Worm (Caenorhabditis elegans) whole organism, L1 larva: Measurements from ENCODE around the gene C01B9.4.

Experiments used
- aly-2 ChIP-seq: fragments of 150-350 bp; optimal IDR thresholded peaks from 2 replicates; lab custom pipeline; 2014; ENCODE audit warnings: missing biosample characterization, missing genetic modification characterization
- dpl-1 ChIP-seq, 3 experiments: fragments of 150-350 bp in 2 of 3; sonication (generic microtip) in 1 of 3; optimal IDR thresholded peaks; 2 replicates each; lab custom pipeline; 2014 to 2017; ENCODE audit warnings: missing biosample characterization in 3 of 3, missing genetic modification characterization in 3 of 3, missing genetic modification reagents in 3 of 3
- isw-1 ChIP-seq: fragments of 200-800 bp; sonication (Bioruptor generic); IDR thresholded peaks from 2 replicates; pipeline ENCODE4 v1.3.6; 2022; ENCODE audit warnings: missing genetic modification characterization, missing compliant biosample characterization
- lin-13 ChIP-seq: fragments of 150-350 bp; optimal IDR thresholded peaks from 2 replicates; lab custom pipeline; 2014; ENCODE audit warnings: missing biosample characterization, missing genetic modification reagents, missing genetic modification characterization
- lsy-2 ChIP-seq, 2 experiments: fragments of 150-350 bp; optimal IDR thresholded peaks; 2 replicates each; lab custom pipeline; 2014; ENCODE audit warnings: missing biosample characterization in 2 of 2, missing genetic modification characterization in 2 of 2
- nhr-11 ChIP-seq: fragments of 150-350 bp; optimal IDR thresholded peaks from 2 replicates; lab custom pipeline; 2014; ENCODE audit warnings: missing biosample characterization, missing genetic modification characterization
- nhr-76 ChIP-seq: sonication (generic microtip); optimal IDR thresholded peaks from 2 replicates; lab custom pipeline; 2017; ENCODE audit warnings: missing biosample characterization, missing genetic modification characterization
- nhr-77 ChIP-seq: fragments of 150-350 bp; optimal IDR thresholded peaks from 2 replicates; lab custom pipeline; 2014; ENCODE audit warnings: missing biosample characterization, missing genetic modification characterization
- pqm-1 ChIP-seq: sonication (generic microtip); optimal IDR thresholded peaks from 3 replicates; lab custom pipeline; 2017; ENCODE audit warnings: missing biosample characterization, missing genetic modification characterization
- skn-1 ChIP-seq: fragments of 150-350 bp; optimal IDR thresholded peaks from 2 replicates; lab custom pipeline; 2014; ENCODE audit warnings: missing biosample characterization, missing genetic modification characterization
- tlp-1 ChIP-seq: fragments of 150-350 bp; optimal IDR thresholded peaks from 2 replicates; lab custom pipeline; 2014; ENCODE audit warnings: missing biosample characterization, missing genetic modification characterization
- ztf-4 ChIP-seq: fragments of 150-350 bp; optimal IDR thresholded peaks from 2 replicates; lab custom pipeline; 2014; ENCODE audit warnings: missing biosample characterization, missing genetic modification characterization

DNA sequence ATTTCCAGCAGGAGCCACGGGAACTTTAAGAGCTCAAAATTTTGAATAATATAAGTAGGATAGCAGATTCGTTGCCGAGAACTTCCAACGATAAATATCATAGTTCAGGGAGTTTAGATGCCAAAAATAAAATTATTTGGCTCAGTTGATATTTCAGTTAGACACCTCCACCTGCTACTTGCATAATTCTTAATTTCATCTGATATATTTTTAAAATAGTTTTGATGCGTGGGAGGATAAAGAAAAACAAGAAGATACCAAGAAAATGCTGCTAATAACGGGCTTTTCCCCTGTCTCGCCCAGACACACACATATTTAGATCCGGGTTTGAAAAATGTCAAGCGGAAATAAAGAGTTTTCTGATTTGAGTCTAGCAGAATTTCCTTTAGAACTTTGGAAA lies 62.6 kb downstream of the C01B9.4 start, which contains the start of gene sre-46:
- TF ChIP-seq lsy-2 (tag; optimal IDR thresholded peaks at IDR 0.05; lab: Kevin White, UChicago): no peak
- no peak for TF ChIP-seq nhr-77 (tag; lab: Kevin White, UChicago)
- TF ChIP-seq aly-2 (tag; lab: Kevin White, UChicago): no peak
- no peak for TF ChIP-seq nhr-76 (tag; lab: Kevin White, UChicago)
- no peak for TF ChIP-seq nhr-11 (tag; lab: Kevin White, UChicago)
- no peak for TF ChIP-seq lin-13 (GFP tag; lab: Kevin White, UChicago)
- TF ChIP-seq pqm-1: no peak
- no peak for TF ChIP-seq dpl-1 (GFP tag; optimal IDR thresholded peaks at IDR 0.05; lab: Kevin White, UChicago)
- TF ChIP-seq skn-1 (tag; lab: Kevin White, UChicago): no peak
- TF ChIP-seq ztf-4: no peak
- no peak for TF ChIP-seq tlp-1
- no peak for TF ChIP-seq isw-1 (GFP tag; lab: Robert Waterston, UW)
